Fruit fly (Drosophila melanogaster): ENCODE data around the gene CG43844.

Gene CG43844

DNA sequence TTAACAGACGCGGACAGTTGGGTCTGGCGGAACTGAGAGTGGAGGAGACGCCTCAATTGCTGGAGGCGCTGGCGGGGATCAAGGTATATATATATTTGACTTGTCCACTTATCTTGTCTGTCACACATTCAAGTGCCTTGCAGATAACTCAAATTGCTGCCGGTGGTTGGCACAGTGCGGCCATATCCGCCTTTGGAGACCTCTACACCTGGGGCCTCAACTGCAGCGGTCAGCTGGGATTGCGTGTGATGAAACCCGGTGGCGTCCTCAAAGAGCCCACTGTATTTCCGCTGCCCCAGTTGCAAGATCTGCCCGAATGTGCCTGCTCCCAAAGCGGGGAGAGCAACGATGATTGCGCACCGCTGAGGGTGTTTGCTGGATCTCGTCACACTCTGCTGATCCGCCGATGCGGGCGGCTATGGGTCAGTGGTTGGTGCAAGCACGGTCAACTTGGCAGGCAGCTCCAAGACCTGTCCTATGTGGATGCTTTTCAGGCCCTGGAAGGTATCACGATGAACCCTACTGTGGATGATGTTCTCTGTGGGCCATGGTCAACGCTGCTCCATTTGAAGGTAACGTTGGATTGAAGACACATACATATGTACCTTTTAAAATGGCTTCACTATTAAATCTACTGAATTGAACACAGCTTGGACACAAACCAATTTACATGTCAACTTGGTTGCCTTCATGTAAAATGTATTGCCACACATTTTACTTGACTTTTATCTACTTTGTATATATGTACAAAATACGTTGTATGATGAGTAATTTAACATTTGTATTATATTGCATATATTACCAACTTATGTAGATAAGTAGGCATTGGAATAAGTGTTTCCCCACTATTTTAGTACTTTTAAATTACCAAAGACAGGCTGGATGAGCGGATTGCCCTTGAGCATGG lies at the start of gene CG43844:
TSS of gene CG43844 (plus strand) at position 844 of the 907 bp plus-strand sequence.
- TF ChIP-seq Snoo (tag; optimal IDR thresholded peaks at IDR 0.05): no peak
- no peak for TF ChIP-seq CG12605 (GFP tag; IDR thresholded peaks at IDR 0.05)
- no peak for TF ChIP-seq rn (GFP tag; IDR thresholded peaks at IDR 0.05)
- TF ChIP-seq CG9948 (tag; optimal IDR thresholded peaks at IDR 0.05): no peak
- no peak for TF ChIP-seq CG10348 (GFP tag; IDR thresholded peaks at IDR 0.05)
- no peak for TF ChIP-seq CG14655 (GFP tag; optimal IDR thresholded peaks at IDR 0.05)
- TF ChIP-seq CG34367 (tag; optimal IDR thresholded peaks at IDR 0.05): no peak
- TF ChIP-seq CG15710 (tag; optimal IDR thresholded peaks at IDR 0.05): no peak
- no peak for TF ChIP-seq fd96Ca (GFP tag; IDR thresholded peaks at IDR 0.05)
- TF ChIP-seq CG17806 (tag; optimal IDR thresholded peaks at IDR 0.05): no peak

DNA sequence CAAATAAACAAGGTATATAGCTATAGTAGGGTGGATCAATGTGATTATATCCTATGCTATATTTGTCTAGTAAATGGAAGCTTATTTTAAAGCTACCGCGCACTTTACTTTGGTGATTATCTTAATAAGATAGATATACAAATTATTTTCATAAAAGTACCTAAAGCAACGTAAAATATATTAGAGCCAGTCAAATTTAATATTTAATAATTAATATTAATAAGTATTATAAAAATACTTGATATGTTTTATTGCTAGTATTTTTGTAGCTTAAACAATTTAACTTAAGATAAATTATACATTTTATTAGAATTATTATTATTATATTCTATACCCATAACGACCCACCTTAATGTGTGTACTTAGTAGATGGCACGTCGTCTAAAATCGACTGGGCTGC lies 49.7 kb upstream of the CG43844 start:
- peak; percentile 90 for TF ChIP-seq CG8159 (tag; optimal IDR thresholded peaks at IDR 0.05)
- no peak for TF ChIP-seq fd96Ca (GFP tag; IDR thresholded peaks at IDR 0.05)
- TF ChIP-seq Pif1B (GFP tag; optimal IDR thresholded peaks at IDR 0.05): peak; percentile 19
- TF ChIP-seq CG17806 (tag; optimal IDR thresholded peaks at IDR 0.05): peak; percentile 85
- peak; percentile 90 for TF ChIP-seq D1 (tag; optimal IDR thresholded peaks at IDR 0.05)
- TF ChIP-seq CG15710 (tag; optimal IDR thresholded peaks at IDR 0.05): peak; percentile 89
- TF ChIP-seq Pif1A (GFP tag; optimal IDR thresholded peaks at IDR 0.05): peak; percentile 19
- TF ChIP-seq gl (tag; optimal IDR thresholded peaks at IDR 0.05): no peak
- no peak for TF ChIP-seq rn (GFP tag; IDR thresholded peaks at IDR 0.05)
- no peak for TF ChIP-seq CG10348 (GFP tag; IDR thresholded peaks at IDR 0.05)
- TF ChIP-seq EcR (GFP tag; optimal IDR thresholded peaks at IDR 0.05): no peak
- TF ChIP-seq CG32121 (GFP tag; IDR thresholded peaks at IDR 0.05): no peak
- TF ChIP-seq CG12605 (GFP tag; IDR thresholded peaks at IDR 0.05): no peak
- peak; percentile 55 for TF ChIP-seq Snoo (tag; optimal IDR thresholded peaks at IDR 0.05)
- peak; percentile 90 for TF ChIP-seq CG9948 (tag; optimal IDR thresholded peaks at IDR 0.05)
- TF ChIP-seq CG13204 (GFP tag; optimal IDR thresholded peaks at IDR 0.05): no peak
- TF ChIP-seq CG8301 (tag; optimal IDR thresholded peaks at IDR 0.05): peak; percentile 76
- no peak for TF ChIP-seq CG4496 (GFP tag; IDR thresholded peaks at IDR 0.05)
- peak; percentile 87 for TF ChIP-seq CG14655 (GFP tag; optimal IDR thresholded peaks at IDR 0.05)
- TF ChIP-seq CG34367 (tag; optimal IDR thresholded peaks at IDR 0.05): peak; percentile 82
- no peak for TF ChIP-seq Ets98B (GFP tag; IDR thresholded peaks at IDR 0.05)

DNA sequence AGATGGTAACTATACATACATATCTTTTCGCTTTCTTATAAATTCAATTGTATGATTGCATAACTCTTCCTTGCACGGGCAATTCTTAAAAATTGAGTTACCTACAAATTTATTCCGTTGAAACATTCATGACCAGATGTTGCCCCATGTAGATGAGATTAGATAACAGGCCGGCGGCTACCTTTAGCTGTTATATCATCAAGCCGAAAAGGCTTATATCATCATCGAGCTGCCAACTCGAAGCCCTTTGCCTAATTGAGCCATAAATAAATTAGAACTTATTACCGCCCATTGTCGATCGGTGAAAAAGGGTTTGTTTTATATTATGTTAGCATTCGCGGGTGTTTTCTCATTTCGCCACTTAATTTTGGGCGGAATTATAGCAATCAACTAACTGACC lies 48.9 kb upstream of the CG43844 start:
- TF ChIP-seq Snoo (tag; optimal IDR thresholded peaks at IDR 0.05) (no peak), rn (GFP tag; IDR thresholded peaks at IDR 0.05) (no peak), CG14655 (GFP tag; optimal IDR thresholded peaks at IDR 0.05) (no peak), Pif1A (GFP tag; optimal IDR thresholded peaks at IDR 0.05) (no peak), CG32121 (GFP tag; IDR thresholded peaks at IDR 0.05) (no peak), CG4496 (GFP tag; IDR thresholded peaks at IDR 0.05) (no peak), gl (tag; optimal IDR thresholded peaks at IDR 0.05) (no peak), EcR (GFP tag; optimal IDR thresholded peaks at IDR 0.05) (no peak), CG15710 (tag; optimal IDR thresholded peaks at IDR 0.05) (no peak), fd96Ca (GFP tag; IDR thresholded peaks at IDR 0.05) (no peak), CG34367 (tag; optimal IDR thresholded peaks at IDR 0.05) (no peak), CG17806 (tag; optimal IDR thresholded peaks at IDR 0.05) (no peak), CG8301 (tag; optimal IDR thresholded peaks at IDR 0.05) (no peak), CG13204 (GFP tag; optimal IDR thresholded peaks at IDR 0.05) (no peak), D1 (tag; optimal IDR thresholded peaks at IDR 0.05) (no peak), Ets98B (GFP tag; IDR thresholded peaks at IDR 0.05) (no peak), CG10348 (GFP tag; IDR thresholded peaks at IDR 0.05) (no peak)

DNA sequence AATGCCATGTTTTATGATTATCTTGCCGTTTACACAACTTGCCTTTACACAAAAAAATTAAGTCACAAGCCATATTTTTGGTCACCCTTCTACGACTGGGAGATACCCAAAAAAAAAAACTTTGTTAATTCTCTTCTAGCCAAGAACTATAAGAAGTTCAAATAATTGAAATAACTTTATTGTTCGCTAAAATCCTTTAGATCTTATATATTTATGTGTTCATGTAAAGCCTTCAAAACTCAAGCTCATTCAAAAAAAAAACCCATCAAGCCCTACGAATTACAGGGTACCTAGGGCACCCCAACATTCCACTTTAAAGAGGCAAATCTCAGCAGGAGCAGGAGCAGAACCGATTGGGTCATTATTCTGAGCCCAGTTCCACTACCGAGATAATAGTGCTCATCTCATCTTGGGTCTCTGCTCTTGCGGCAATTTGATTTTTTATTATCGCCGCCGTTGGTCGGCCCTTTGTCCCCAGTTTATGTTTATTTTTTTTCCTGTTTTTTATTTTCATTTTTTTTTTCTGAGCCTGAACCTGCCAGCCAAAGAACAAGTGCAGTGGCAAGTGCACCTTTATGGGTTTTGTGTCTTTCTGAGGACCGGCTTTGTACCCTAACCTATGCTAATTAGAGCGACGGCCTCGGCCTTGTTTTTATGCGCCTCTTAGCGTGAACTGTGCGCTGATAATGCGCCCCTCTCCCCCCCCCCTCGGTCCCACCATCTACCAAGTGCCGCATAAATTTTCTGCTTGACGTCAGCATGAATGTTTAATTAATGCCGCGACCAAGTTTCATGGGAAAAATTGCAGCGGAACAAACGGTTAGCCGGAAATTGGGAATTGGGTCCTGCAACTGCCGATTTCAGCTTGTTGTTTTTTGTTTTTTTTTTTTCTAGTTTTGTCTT lies 47.6 kb upstream of the CG43844 start:
- TF ChIP-seq CG34367 (tag; optimal IDR thresholded peaks at IDR 0.05): no peak
- TF ChIP-seq CG13204 (GFP tag; optimal IDR thresholded peaks at IDR 0.05): peak; percentile 16
- no peak for TF ChIP-seq Pif1B (GFP tag; optimal IDR thresholded peaks at IDR 0.05)
- TF ChIP-seq CG8159 (tag; optimal IDR thresholded peaks at IDR 0.05): peak; percentile 69
- no peak for TF ChIP-seq CG10348 (GFP tag; IDR thresholded peaks at IDR 0.05)
- peak; percentile 29 for TF ChIP-seq CG15710 (tag; optimal IDR thresholded peaks at IDR 0.05)
- TF ChIP-seq CG32121 (GFP tag; IDR thresholded peaks at IDR 0.05): no peak
- peak; percentile 41 for TF ChIP-seq CG17806 (tag; optimal IDR thresholded peaks at IDR 0.05)
- no peak for TF ChIP-seq CG8301 (tag; optimal IDR thresholded peaks at IDR 0.05)
- peak; percentile 55 for TF ChIP-seq EcR (GFP tag; optimal IDR thresholded peaks at IDR 0.05)
- TF ChIP-seq CG9948 (tag; optimal IDR thresholded peaks at IDR 0.05): peak; percentile 42
- no peak for TF ChIP-seq Snoo (tag; optimal IDR thresholded peaks at IDR 0.05)
- no peak for TF ChIP-seq fd96Ca (GFP tag; IDR thresholded peaks at IDR 0.05)

DNA sequence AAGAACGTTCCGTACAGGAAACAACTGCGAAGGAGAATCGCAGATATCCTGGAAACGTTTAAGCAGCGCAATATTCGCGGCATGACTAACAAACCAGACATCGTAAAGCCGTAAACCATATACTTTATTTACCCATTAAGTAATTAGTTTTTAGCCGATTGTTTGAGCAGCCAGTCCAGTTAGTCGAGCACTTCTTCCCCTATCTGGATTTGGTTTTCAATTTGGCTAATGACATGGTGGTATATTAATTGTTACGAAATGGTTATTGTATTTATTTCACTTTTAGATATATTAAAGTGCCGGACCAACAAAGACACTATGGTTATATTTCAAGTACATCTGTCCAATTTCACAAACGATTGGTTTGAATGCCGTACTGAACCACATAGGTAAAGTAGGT lies 45.7 kb upstream of the CG43844 start, which contains the start of gene Gr93b:
TSS of gene Gr93b (minus strand) at position 101 of the 400 bp plus-strand sequence.
- no peak for TF ChIP-seq Pif1A (GFP tag; optimal IDR thresholded peaks at IDR 0.05)
- TF ChIP-seq fd96Ca (GFP tag; IDR thresholded peaks at IDR 0.05): no peak
- no peak for TF ChIP-seq Snoo (tag; optimal IDR thresholded peaks at IDR 0.05)
- TF ChIP-seq CG8159 (tag; optimal IDR thresholded peaks at IDR 0.05): no peak
- TF ChIP-seq CG13204 (GFP tag; optimal IDR thresholded peaks at IDR 0.05): no peak
- no peak for TF ChIP-seq CG9948 (tag; optimal IDR thresholded peaks at IDR 0.05)
- no peak for TF ChIP-seq CG8301 (tag; optimal IDR thresholded peaks at IDR 0.05)
- TF ChIP-seq CG10348 (GFP tag; IDR thresholded peaks at IDR 0.05): no peak
- no peak for TF ChIP-seq CG12605 (GFP tag; IDR thresholded peaks at IDR 0.05)
- TF ChIP-seq CG32121 (GFP tag; IDR thresholded peaks at IDR 0.05): no peak
- TF ChIP-seq D1 (tag; optimal IDR thresholded peaks at IDR 0.05): no peak
- TF ChIP-seq CG4496 (GFP tag; IDR thresholded peaks at IDR 0.05): no peak
- TF ChIP-seq CG14655 (GFP tag; optimal IDR thresholded peaks at IDR 0.05): no peak
- TF ChIP-seq gl (tag; optimal IDR thresholded peaks at IDR 0.05): no peak
- TF ChIP-seq Ets98B (GFP tag; IDR thresholded peaks at IDR 0.05): no peak
- no peak for TF ChIP-seq rn (GFP tag; IDR thresholded peaks at IDR 0.05)
